Worm (Caenorhabditis elegans): ENCODE data around the gene Y27F2A.8.

DNA sequence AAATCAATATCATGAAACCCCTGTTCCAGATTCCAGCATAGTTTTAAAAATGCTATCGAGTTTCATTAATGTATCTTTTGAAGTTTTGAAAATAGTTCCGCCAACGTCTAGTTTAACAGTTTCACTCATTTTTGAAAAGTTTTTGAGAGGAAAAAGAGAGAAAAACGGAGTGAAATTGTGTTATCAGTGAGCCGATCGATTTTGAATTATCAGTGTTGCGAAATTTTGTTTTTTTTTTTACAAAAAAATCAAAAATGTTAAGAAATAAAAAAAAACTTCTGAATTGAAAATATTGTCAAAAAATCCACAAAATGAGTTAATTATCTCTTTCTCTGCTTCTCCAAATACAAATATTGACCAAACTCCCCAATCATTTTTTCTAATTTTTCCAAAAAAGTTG is 39.1 kb downstream of the Y27F2A.8 start, which contains the start of gene ZC239.13:
- TF ChIP-seq ztf-11 (tag; optimal IDR thresholded peaks at IDR 0.05) (no peak), elt-1 (tag; optimal IDR thresholded peaks at IDR 0.05; ENCODE audit: borderline replicate concordance, insufficient read depth) (no peak), unc-62 (GFP tag; optimal IDR thresholded peaks at IDR 0.05) (no peak), nhr-76 (tag; optimal IDR thresholded peaks at IDR 0.05) (no peak), unc-39 (tag; optimal IDR thresholded peaks at IDR 0.05) (no peak), nhr-2 (tag; optimal IDR thresholded peaks at IDR 0.05) (no peak), lin-13 (tag; optimal IDR thresholded peaks at IDR 0.05) (no peak), ceh-43 (GFP tag; optimal IDR thresholded peaks at IDR 0.05) (no peak), snpc-4 (tag; optimal IDR thresholded peaks at IDR 0.05) (no peak)
